Worm (Caenorhabditis elegans) whole organism, L4 larva: ENCODE data around the gene F27D9.7.

Experiments
- F44E2.7 ChIP-seq: fragments of 200-800 bp; sonication (Bioruptor generic); IDR thresholded peaks from 2 replicates; pipeline ENCODE4 v2.1.2; 2022; ENCODE audit warnings: missing genetic modification characterization, missing compliant biosample characterization
- T20F7.1 ChIP-seq: fragments of 200-800 bp; sonication (Bioruptor generic); optimal IDR thresholded peaks from 2 replicates; lab custom pipeline; 2018; ENCODE audit warnings: mild to moderate bottlenecking, missing genetic modification characterization, missing compliant biosample characterization
- T26A8.4 ChIP-seq: fragments of 200-800 bp; sonication (Bioruptor generic); IDR thresholded peaks from 2 replicates; pipeline ENCODE4 v1.3.6; 2022; ENCODE audit warnings: missing genetic modification characterization, missing compliant biosample characterization
- Y105C5A.15 ChIP-seq: fragments of 200-800 bp; sonication (Bioruptor generic); IDR thresholded peaks from 2 replicates; pipeline ENCODE4 v1.3.6; 2022; ENCODE audit warnings: missing genetic modification characterization, missing compliant biosample characterization
- Y48G9A.11 ChIP-seq: fragments of 200-800 bp; sonication (Bioruptor generic); IDR thresholded peaks from 2 replicates; pipeline ENCODE4 v1.3.6; 2022; ENCODE audit warnings: missing genetic modification reagents, missing genetic modification characterization, missing compliant biosample characterization
- Y75B8A.6 ChIP-seq: fragments of 200-800 bp; sonication (Bioruptor generic); IDR thresholded peaks from 2 replicates; pipeline ENCODE4 v1.3.6; 2022; ENCODE audit warnings: missing genetic modification reagents, missing genetic modification characterization, missing compliant biosample characterization
- aha-1 ChIP-seq: fragments of 150-350 bp; peaks from one replicate; lab custom pipeline; 2014; ENCODE audit warnings: missing biosample characterization, missing genetic modification characterization
- aly-2 ChIP-seq: sonication (generic microtip); optimal IDR thresholded peaks from 2 replicates; lab custom pipeline; 2018; ENCODE audit warnings: missing biosample characterization, missing genetic modification characterization
- ama-1 ChIP-seq: fragments of 150-350 bp; optimal IDR thresholded peaks from 2 replicates; lab custom pipeline; 2014; ENCODE audit warnings: inconsistent platforms, mixed read lengths
- ces-1 ChIP-seq: fragments of 150-350 bp; sonication (generic microtip); optimal IDR thresholded peaks from 4 replicates; lab custom pipeline; 2014; ENCODE audit warnings: missing biosample characterization, missing genetic modification reagents, missing genetic modification characterization
- ctbp-1 ChIP-seq: fragments of 200-800 bp; sonication (Bioruptor generic); IDR thresholded peaks from 2 replicates; pipeline ENCODE4 v1.3.6; 2022; ENCODE audit warnings: missing genetic modification reagents, missing genetic modification characterization, missing compliant biosample characterization
- daf-12 ChIP-seq: fragments of 150-350 bp; optimal IDR thresholded peaks from 2 replicates; lab custom pipeline; 2014; ENCODE audit warnings: missing biosample characterization, missing genetic modification reagents, missing genetic modification characterization
- daf-16 ChIP-seq, 3 experiments: sonication (generic microtip); optimal IDR thresholded peaks; 2 replicates each; lab custom pipeline; 2016 to 2017; ENCODE audit warnings: missing genetic modification characterization in 3 of 3, missing genetic modification reagents in 3 of 3, mild to moderate bottlenecking in 2 of 3, missing compliant biosample characterization in 2 of 3, missing biosample characterization in 1 of 3, moderate library complexity in 1 of 3
- dmd-8 ChIP-seq: fragments of 200-800 bp; sonication (Bioruptor generic); IDR thresholded peaks from 2 replicates; pipeline ENCODE4 v1.3.6; 2022; ENCODE audit warnings: missing genetic modification characterization, missing compliant biosample characterization
- duxl-1 ChIP-seq: sonication (generic microtip); optimal IDR thresholded peaks from 2 replicates; lab custom pipeline; 2016; ENCODE audit warnings: mild to moderate bottlenecking, missing genetic modification characterization, moderate library complexity, missing compliant biosample characterization; ENCODE audit not compliant: poor library complexity
- egl-27 ChIP-seq: sonication (generic microtip); optimal IDR thresholded peaks from 3 replicates; lab custom pipeline; 2017; ENCODE audit warnings: missing biosample characterization, missing genetic modification reagents, missing genetic modification characterization
- fkh-10 ChIP-seq: fragments of 150-350 bp; optimal IDR thresholded peaks from 2 replicates; lab custom pipeline; 2014; ENCODE audit warnings: missing biosample characterization, missing genetic modification reagents, missing genetic modification characterization
- gei-8 ChIP-seq: fragments of 200-800 bp; sonication (Bioruptor generic); optimal IDR thresholded peaks from 2 replicates; lab custom pipeline; 2018; ENCODE audit warnings: mild to moderate bottlenecking, missing genetic modification characterization, missing compliant biosample characterization
- hlh-30 ChIP-seq: sonication (generic microtip); optimal IDR thresholded peaks from 2 replicates; lab custom pipeline; 2017; ENCODE audit warnings: antibody characterized with exemption, mild to moderate bottlenecking, missing genetic modification characterization, missing compliant biosample characterization; ENCODE audit not compliant: insufficient read depth
- hmg-1.1 ChIP-seq: fragments of 200-800 bp; sonication (Bioruptor generic); IDR thresholded peaks from 2 replicates; pipeline ENCODE4 v1.3.6; 2022; ENCODE audit warnings: missing genetic modification reagents, missing genetic modification characterization, missing compliant biosample characterization
- lin-29 ChIP-seq: fragments of 200-800 bp; sonication (Bioruptor generic); IDR thresholded peaks from 2 replicates; pipeline ENCODE4 v1.3.6; 2022; ENCODE audit warnings: missing genetic modification reagents, missing genetic modification characterization, missing compliant biosample characterization
- lin-39 ChIP-seq: fragments of 150-350 bp; optimal IDR thresholded peaks from 2 replicates; lab custom pipeline; 2014; ENCODE audit warnings: missing biosample characterization, missing genetic modification reagents, missing genetic modification characterization
- lsy-2 ChIP-seq, 2 experiments: fragments of 150-350 bp in 1 of 2; sonication (generic microtip) in 1 of 2; optimal IDR thresholded peaks; 2 replicates each; lab custom pipeline; 2014 to 2017; ENCODE audit warnings: missing biosample characterization in 2 of 2, missing genetic modification characterization in 2 of 2
- madf-5 ChIP-seq, 2 experiments: fragments of 200-800 bp; sonication (Bioruptor generic); IDR thresholded peaks; 2 replicates each; pipeline ENCODE4 v1.3.6; 2022; ENCODE audit warnings: missing compliant biosample characterization in 2 of 2, missing genetic modification characterization in 2 of 2
- mdl-1 ChIP-seq, 2 experiments: fragments of 150-350 bp in 1 of 2; sonication (generic microtip) in 1 of 2; optimal IDR thresholded peaks; 2 replicates each; lab custom pipeline; 2014 to 2017; ENCODE audit warnings: missing biosample characterization in 2 of 2, missing genetic modification characterization in 2 of 2
- mep-1 ChIP-seq: fragments of 150-350 bp; sonication (generic microtip); optimal IDR thresholded peaks from 3 replicates; lab custom pipeline; 2014; ENCODE audit warnings: missing biosample characterization, missing genetic modification characterization
- nhr-102 ChIP-seq: sonication (generic microtip); optimal IDR thresholded peaks from 2 replicates; lab custom pipeline; 2016; ENCODE audit warnings: mild to moderate bottlenecking, missing genetic modification characterization, moderate library complexity, missing compliant biosample characterization
- nhr-11 ChIP-seq: fragments of 150-350 bp; optimal IDR thresholded peaks from 2 replicates; lab custom pipeline; 2014; ENCODE audit warnings: missing biosample characterization, missing genetic modification characterization
- nhr-25 ChIP-seq: sonication (generic microtip); optimal IDR thresholded peaks from 2 replicates; lab custom pipeline; 2017; ENCODE audit warnings: missing genetic modification characterization, mild to moderate bottlenecking, missing compliant biosample characterization, antibody characterized with exemption, moderate library complexity, borderline replicate concordance; ENCODE audit not compliant: insufficient read depth
- nhr-28 ChIP-seq: fragments of 150-350 bp; optimal IDR thresholded peaks from 2 replicates; lab custom pipeline; 2014; ENCODE audit warnings: missing biosample characterization, missing genetic modification characterization
- nhr-48 ChIP-seq: sonication (generic microtip); optimal IDR thresholded peaks from 2 replicates; lab custom pipeline; 2016; ENCODE audit warnings: mild to moderate bottlenecking, missing genetic modification characterization, missing compliant biosample characterization
- nhr-6 ChIP-seq: fragments of 150-350 bp; optimal IDR thresholded peaks from 2 replicates; lab custom pipeline; 2014; ENCODE audit warnings: missing biosample characterization, missing genetic modification characterization
- nhr-76 ChIP-seq: fragments of 150-350 bp; optimal IDR thresholded peaks from 2 replicates; lab custom pipeline; 2014; ENCODE audit warnings: missing biosample characterization, missing genetic modification characterization
- pqm-1 ChIP-seq: sonication (generic microtip); optimal IDR thresholded peaks from 2 replicates; lab custom pipeline; 2017; ENCODE audit warnings: missing biosample characterization, missing genetic modification characterization
- rbr-2 ChIP-seq: sonication (generic microtip); optimal IDR thresholded peaks from 2 replicates; lab custom pipeline; 2016; ENCODE audit warnings: missing genotype, missing genetic modification characterization, missing compliant biosample characterization
- set-16 ChIP-seq: fragments of 200-800 bp; sonication (Bioruptor generic); IDR thresholded peaks from 2 replicates; pipeline ENCODE4 v1.3.6; 2022; ENCODE audit warnings: missing genetic modification reagents, missing genetic modification characterization, missing compliant biosample characterization
- snpc-1.2 ChIP-seq: fragments of 200-800 bp; sonication (Bioruptor generic); IDR thresholded peaks from 2 replicates; pipeline ENCODE4 v1.3.6; 2022; ENCODE audit warnings: missing genetic modification reagents, missing genetic modification characterization, missing compliant biosample characterization
- spr-1 ChIP-seq: sonication (generic microtip); optimal IDR thresholded peaks from 2 replicates; lab custom pipeline; 2016; ENCODE audit warnings: mild to moderate bottlenecking, missing genetic modification characterization, missing compliant biosample characterization
- spr-3 ChIP-seq: fragments of 200-800 bp; sonication (Bioruptor generic); optimal IDR thresholded peaks from 2 replicates; lab custom pipeline; 2018; ENCODE audit warnings: mild to moderate bottlenecking, missing genetic modification characterization, missing compliant biosample characterization
- tra-1 ChIP-seq: fragments of 200-800 bp; sonication (Bioruptor generic); IDR thresholded peaks from 2 replicates; pipeline ENCODE4 v1.3.6; 2022; ENCODE audit warnings: missing genetic modification reagents, missing genetic modification characterization, missing compliant biosample characterization
- unc-130 ChIP-seq: sonication (generic microtip); optimal IDR thresholded peaks from 2 replicates; lab custom pipeline; 2016; ENCODE audit warnings: missing genetic modification reagents, missing genetic modification characterization, missing compliant biosample characterization
- zip-11 ChIP-seq: fragments of 200-800 bp; sonication (Bioruptor generic); IDR thresholded peaks from 2 replicates; pipeline ENCODE4 v1.3.6; 2022; ENCODE audit warnings: missing genetic modification characterization, missing compliant biosample characterization
- ztf-11 ChIP-seq: fragments of 150-350 bp; optimal IDR thresholded peaks from 2 replicates; lab custom pipeline; 2014; ENCODE audit warnings: missing biosample characterization, missing genetic modification characterization

F27D9.7 gene

DNA sequence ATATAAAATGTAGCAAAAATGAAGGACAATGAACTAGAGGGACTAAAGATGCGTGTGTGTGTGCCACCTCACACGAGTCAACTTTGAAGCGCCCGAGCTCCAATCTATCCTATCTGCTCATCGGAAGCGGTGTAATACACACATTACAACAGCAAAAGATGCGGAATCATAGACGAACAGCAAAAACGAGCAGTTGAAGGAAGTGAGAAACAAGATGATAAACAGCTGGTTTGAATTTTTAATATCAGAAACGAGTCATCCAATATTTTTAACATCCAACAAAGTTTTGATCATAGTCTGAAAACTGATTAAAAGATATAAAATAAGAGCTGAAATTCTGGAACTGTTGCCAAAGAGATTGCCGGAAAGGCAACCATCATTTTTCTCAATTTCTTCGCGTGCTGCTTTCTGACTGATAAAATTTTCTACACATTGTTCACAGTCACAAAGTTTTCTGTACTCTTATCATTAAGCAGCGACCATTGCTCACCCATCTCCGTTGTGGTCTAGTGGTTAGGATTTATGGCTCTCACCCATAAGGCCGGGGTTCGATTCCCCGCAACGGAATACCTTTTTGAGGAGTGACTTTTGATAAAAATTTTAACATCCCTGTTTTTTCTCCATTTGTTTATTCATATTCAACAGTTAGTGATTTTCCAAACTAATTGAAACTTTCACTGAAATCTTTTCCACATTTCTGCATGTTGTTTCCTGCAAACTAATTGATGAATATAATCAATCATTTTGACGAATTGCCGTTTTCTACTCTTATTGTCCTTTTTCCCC is 10.2 kb upstream of the F27D9.7 start, which contains the start of gene stn-2 (continued):
- TF ChIP-seq lin-29 (no peak), set-16 (no peak), pqm-1 (no peak), aly-2 (tag; lab: Kevin White, UChicago) (no peak), nhr-48 (tag; lab: Kevin White, UChicago) (peak; percentile 8), lsy-2 (tag; optimal IDR thresholded peaks at IDR 0.05; lab: Kevin White, UChicago) (peak in 1 of 2 experiments; percentile 8), madf-5 (GFP tag; IDR thresholded peaks at IDR 0.05; lab: Robert Waterston, UW) (no peak), nhr-6 (tag; lab: Kevin White, UChicago) (no peak), daf-16 (GFP tag; optimal IDR thresholded peaks at IDR 0.05; lab: Kevin White, UChicago) (peak in 1 of 2 experiments; percentile 48), daf-16 (tag; optimal IDR thresholded peaks at IDR 0.05; lab: Kevin White, UChicago) (no peak), gei-8 (GFP tag; lab: Kevin White, UChicago) (peak; percentile 33)

DNA sequence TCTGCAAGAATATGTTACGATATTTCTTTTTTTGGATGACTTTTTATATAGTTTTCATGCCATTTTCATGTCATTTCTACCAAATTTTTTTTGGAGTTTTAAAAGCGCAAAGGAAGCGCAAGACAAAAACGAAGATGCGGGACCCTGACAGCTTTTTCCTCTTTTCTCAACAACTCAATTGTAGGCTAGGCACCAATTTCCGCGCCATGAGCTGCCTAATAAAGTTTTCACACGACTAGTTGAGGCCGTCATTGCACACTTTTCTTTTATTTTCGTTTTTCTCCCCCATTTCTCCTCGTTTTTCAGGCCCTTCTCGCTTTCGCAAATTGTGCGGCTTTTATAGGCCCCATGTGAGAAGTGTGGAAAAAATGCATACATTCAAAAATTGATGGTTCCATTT is 9.3 kb upstream of the F27D9.7 start:
- TF ChIP-seq nhr-6 (tag; lab: Kevin White, UChicago) (no peak), ctbp-1 (GFP tag; lab: Robert Waterston, UW) (0 out of 2 replicates have a peak, but pooled peaks have one; percentile 47), nhr-28 (no peak), fkh-10 (GFP tag; lab: Kevin White, UChicago) (peak; percentile 34), ces-1 (GFP tag; lab: Kevin White, UChicago) (peak; percentile 11), hlh-30 (tag; lab: Kevin White, UChicago) (no peak), nhr-25 (no peak)

DNA sequence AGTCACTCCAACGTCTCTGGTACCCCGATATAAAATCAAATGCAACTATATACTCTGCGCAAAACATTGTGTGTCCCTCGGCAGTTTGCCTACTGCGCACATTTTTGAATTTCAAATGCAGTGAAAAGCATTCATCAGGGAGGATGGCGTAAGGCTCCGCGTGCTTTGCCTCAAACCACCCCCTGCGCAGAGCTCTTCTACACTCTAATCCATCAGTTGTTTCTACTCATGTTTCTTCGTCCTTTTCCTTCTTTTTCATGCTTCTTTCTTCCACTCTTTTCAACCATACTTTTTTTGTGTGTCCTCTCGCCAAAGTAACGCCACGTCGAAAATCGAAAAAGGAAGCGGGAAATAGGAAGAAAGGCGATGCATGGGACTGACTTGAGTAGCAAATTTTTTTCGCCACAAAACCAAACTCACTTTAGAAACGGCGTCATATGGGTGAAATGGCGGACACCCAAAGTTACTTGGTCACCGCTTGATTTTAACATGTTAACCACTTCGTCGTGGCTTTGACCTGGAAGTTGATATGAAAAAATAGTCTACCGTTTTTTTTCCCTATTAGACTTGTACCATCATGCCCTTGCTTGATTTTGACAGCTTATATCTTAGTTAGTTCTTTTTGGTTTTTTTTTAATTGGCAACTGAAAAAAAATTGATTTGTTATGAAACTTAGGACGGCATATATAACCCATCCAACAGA is 8.0 kb upstream of the F27D9.7 start:
- no peak for TF ChIP-seq nhr-6 (tag; lab: Kevin White, UChicago)
- no peak for TF ChIP-seq Y48G9A.11
- no peak for TF ChIP-seq tra-1 (GFP tag; lab: Robert Waterston, UW)
- TF ChIP-seq ztf-11 = no peak
- no peak for TF ChIP-seq lsy-2 (tag; optimal IDR thresholded peaks at IDR 0.05; lab: Kevin White, UChicago)
- TF ChIP-seq lin-39 = no peak
- TF ChIP-seq duxl-1 (tag; lab: Kevin White, UChicago) = no peak
- peak; percentile 16 for TF ChIP-seq mep-1 (tag; lab: Kevin White, UChicago)
- TF ChIP-seq hlh-30 (tag; lab: Kevin White, UChicago) = peak; percentile 73
- no peak for TF ChIP-seq Y75B8A.6 (GFP tag; lab: Robert Waterston, UW)
- TF ChIP-seq dmd-8 (GFP tag; lab: Robert Waterston, UW) = no peak
- TF ChIP-seq aha-1 (tag; lab: Kevin White, UChicago) = peak; percentile 91
- TF ChIP-seq nhr-25 = no peak
- no peak for TF ChIP-seq T26A8.4 (GFP tag; lab: Robert Waterston, UW)
- TF ChIP-seq ama-1 (lab: Kevin White, UChicago) = no peak
- no peak for TF ChIP-seq egl-27 (tag; lab: Kevin White, UChicago)
- no peak for TF ChIP-seq gei-8 (GFP tag; lab: Kevin White, UChicago)
- TF ChIP-seq nhr-102 (tag; lab: Kevin White, UChicago) = no peak
- TF ChIP-seq F44E2.7 (GFP tag; lab: Robert Waterston, UW) = no peak
- no peak for TF ChIP-seq nhr-11 (tag; lab: Kevin White, UChicago)
- no peak for TF ChIP-seq mdl-1 (tag; optimal IDR thresholded peaks at IDR 0.05; lab: Kevin White, UChicago)
- no peak for TF ChIP-seq snpc-1.2 (GFP tag; lab: Robert Waterston, UW)
- no peak for TF ChIP-seq T20F7.1 (GFP tag; lab: Kevin White, UChicago)
- no peak for TF ChIP-seq daf-12 (tag; lab: Kevin White, UChicago)
- TF ChIP-seq hmg-1.1 = peak; percentile 51
- no peak for TF ChIP-seq rbr-2
- no peak for TF ChIP-seq unc-130 (GFP tag; lab: Kevin White, UChicago)
- no peak for TF ChIP-seq nhr-76
- TF ChIP-seq nhr-48 (tag; lab: Kevin White, UChicago) = no peak
- no peak for TF ChIP-seq zip-11 (GFP tag; lab: Robert Waterston, UW)
- TF ChIP-seq spr-3 (GFP tag; lab: Kevin White, UChicago) = no peak
- TF ChIP-seq spr-1 (tag; lab: Kevin White, UChicago) = no peak
- no peak for TF ChIP-seq Y105C5A.15 (GFP tag; lab: Robert Waterston, UW)
